Worm (Caenorhabditis elegans) whole organism, midembryonic: ENCODE results near the gene C28H8.3.

Experiments
- cog-1 ChIP-seq: sonication (generic microtip); optimal IDR thresholded peaks from 2 replicates; lab custom pipeline; 2016; ENCODE audit warnings: missing genetic modification characterization, missing compliant biosample characterization
- flt-1 ChIP-seq: fragments of 200-800 bp; sonication (Bioruptor generic); IDR thresholded peaks from 2 replicates; pipeline ENCODE4 v1.3.6; 2022; ENCODE audit warnings: missing genetic modification characterization, missing compliant biosample characterization
- klf-2 ChIP-seq: fragments of 200-800 bp; sonication (Bioruptor generic); conservative IDR thresholded peaks from 2 replicates; pipeline ENCODE4 v1.3.6; 2022; ENCODE audit warnings: missing genetic modification reagents, missing genetic modification characterization, missing compliant biosample characterization
- med-1 ChIP-seq: sonication (generic microtip); optimal IDR thresholded peaks from 2 replicates; lab custom pipeline; 2017; ENCODE audit warnings: missing genetic modification characterization, mild to moderate bottlenecking, missing compliant biosample characterization, antibody characterized with exemption, missing genetic modification reagents; ENCODE audit not compliant: insufficient read depth
- tab-1 ChIP-seq: fragments of 200-800 bp; sonication (Bioruptor generic); IDR thresholded peaks from 2 replicates; pipeline ENCODE4 v1.3.6; 2022; ENCODE audit warnings: missing genetic modification characterization, missing compliant biosample characterization

DNA sequence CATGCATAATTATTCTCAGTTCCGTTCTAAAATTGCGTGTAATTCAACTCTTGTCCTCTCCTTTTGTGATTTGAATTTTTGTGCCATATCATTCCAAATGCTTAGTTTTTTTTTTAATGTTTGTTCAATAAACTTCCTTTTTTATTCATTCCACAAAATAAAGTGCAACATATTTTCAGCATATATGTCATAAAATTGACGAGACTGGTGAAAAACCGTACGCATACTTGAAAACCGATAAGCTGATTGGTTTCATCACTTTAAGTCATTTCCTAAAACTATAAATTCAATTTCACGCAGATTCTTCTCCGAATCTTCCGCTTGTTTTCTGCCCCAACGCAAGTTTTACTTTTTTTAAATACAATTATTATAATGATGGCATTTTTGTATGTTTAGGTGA, 49.5 kb upstream of the C28H8.3 start, which contains the start of gene dpf-4:
- TF ChIP-seq klf-2 (GFP tag; lab: Robert Waterston, UW) = no peak
- no peak for TF ChIP-seq tab-1 (GFP tag; lab: Robert Waterston, UW)
- TF ChIP-seq flt-1 (GFP tag; lab: Robert Waterston, UW) = no peak
- no peak for TF ChIP-seq med-1
- no peak for TF ChIP-seq cog-1 (tag; lab: Kevin White, UChicago)
